Fruit fly (Drosophila melanogaster) whole organism, wandering third instar larva: ENCODE data around the gene CG33689.

ENCODE experiments used
- Mio ChIP-seq: sonication (Bioruptor generic); optimal IDR thresholded peaks from 2 replicates; lab custom pipeline; 2016; ENCODE audit warnings: missing biosample characterization, missing genetic modification characterization
- Vsx2 ChIP-seq: fragments of 200-300, 225-300 bp; sonication (Bioruptor generic); optimal IDR thresholded peaks from 2 replicates; lab custom pipeline; 2018; ENCODE audit warnings: missing biosample characterization, missing genetic modification characterization; ENCODE audit not compliant: partially characterized antibody
- ey ChIP-seq: fragments of 200-800 bp; sonication (Bioruptor generic); optimal IDR thresholded peaks from 2 replicates; lab custom pipeline; 2016; ENCODE audit warnings: missing biosample characterization, missing genetic modification characterization
- h ChIP-seq: fragments of 200-800 bp; sonication (Bioruptor generic); optimal IDR thresholded peaks from 3 replicates; lab custom pipeline; 2016; ENCODE audit warnings: missing biosample characterization, mild to moderate bottlenecking, missing genetic modification characterization
- sage ChIP-seq: fragments of 200-800 bp; sonication (Bioruptor generic); optimal IDR thresholded peaks from 2 replicates; lab custom pipeline; 2016; ENCODE audit warnings: missing biosample characterization, mild to moderate bottlenecking, missing genetic modification characterization
- usp ChIP-seq: fragments of >200 bp; optimal IDR thresholded peaks from 2 replicates; lab custom pipeline; 2017; ENCODE audit warnings: missing biosample characterization, missing genetic modification characterization

dm6 chr3L:16203236-16203635 is 3.2 kb downstream of the CG33689 start:
- TF ChIP-seq Mio (GFP tag; lab: Kevin White, UChicago) (peak; percentile 59), usp (GFP tag; lab: Kevin White, UChicago) (no peak), ey (GFP tag; lab: Kevin White, UChicago) (peak; percentile 90), sage (peak; percentile 33), Vsx2 (GFP tag; lab: Kevin White, UChicago) (no peak), h (peak; percentile 92)
